Worm (Caenorhabditis elegans): ENCODE data around the gene K02D3.1.

The K02D3.1 gene

ce11 chrX:13736679-13737078, 30.0 kb downstream of the K02D3.1 start:
- TF ChIP-seq unc-62 (GFP tag; optimal IDR thresholded peaks at IDR 0.05) = no peak

- no peak for TF ChIP-seq unc-62 (GFP tag; optimal IDR thresholded peaks at IDR 0.05)
Observed at ce11 chrX:13739125-13739820, 32.6 kb downstream of the K02D3.1 start.

- TF ChIP-seq unc-62 (GFP tag; optimal IDR thresholded peaks at IDR 0.05) = no peak
Observed at ce11 chrX:13743371-13743770, 36.7 kb downstream of the K02D3.1 start.

- TF ChIP-seq unc-62 (GFP tag; optimal IDR thresholded peaks at IDR 0.05) = no peak
Observed at ce11 chrX:13744543-13745113, 37.9 kb downstream of the K02D3.1 start.

- no peak for TF ChIP-seq unc-62 (GFP tag; optimal IDR thresholded peaks at IDR 0.05)
Observed at ce11 chrX:13745558-13745957, 38.9 kb downstream of the K02D3.1 start.

ce11 chrX:13746231-13746630, 39.5 kb downstream of the K02D3.1 start:
- TF ChIP-seq unc-62 (GFP tag; optimal IDR thresholded peaks at IDR 0.05) = no peak

ce11 chrX:13746661-13747365, 40.1 kb downstream of the K02D3.1 start, which contains the start of gene nhr-71:
Gene nhr-71 (plus strand): TSS chrX:13747315.
- TF ChIP-seq unc-62 (GFP tag; optimal IDR thresholded peaks at IDR 0.05) = no peak

- TF ChIP-seq unc-62 (GFP tag; optimal IDR thresholded peaks at IDR 0.05) = no peak
Observed at ce11 chrX:13747997-13748396, 41.3 kb downstream of the K02D3.1 start.

- TF ChIP-seq unc-62 (GFP tag; optimal IDR thresholded peaks at IDR 0.05) = no peak
Observed at ce11 chrX:13752822-13753581, 46.3 kb downstream of the K02D3.1 start.

ce11 chrX:13754498-13754897, 47.8 kb downstream of the K02D3.1 start:
- no peak for TF ChIP-seq unc-62 (GFP tag; optimal IDR thresholded peaks at IDR 0.05)

ce11 chrX:13755469-13755868, 48.8 kb downstream of the K02D3.1 start, which contains the start of gene aakb-1:
Gene aakb-1 (plus strand): TSS chrX:13755769.
- no peak for TF ChIP-seq unc-62 (GFP tag; optimal IDR thresholded peaks at IDR 0.05)

All from whole organism, dauer.